Worm (Caenorhabditis elegans): ENCODE measurements around the gene grsp-1.

- TF ChIP-seq flt-1 (GFP tag; IDR thresholded peaks at IDR 0.05) (no peak), scrt-1 (GFP tag; IDR thresholded peaks at IDR 0.05) (no peak), ama-1 (optimal IDR thresholded peaks at IDR 0.05) (no peak), tra-4 (tag; optimal IDR thresholded peaks at IDR 0.05) (no peak), ceh-36 (tag; optimal IDR thresholded peaks at IDR 0.05) (no peak), pes-1 (GFP tag; IDR thresholded peaks at IDR 0.05) (no peak), sea-1 (GFP tag; conservative IDR thresholded peaks at IDR 0.05) (no peak), tbx-37 (GFP tag; conservative IDR thresholded peaks at IDR 0.05) (no peak), aly-1 (tag; optimal IDR thresholded peaks at IDR 0.05) (no peak), hnd-1 (tag; optimal IDR thresholded peaks at IDR 0.05) (no peak), ceh-13 (GFP tag; optimal IDR thresholded peaks at IDR 0.05) (no peak)
These were observed 44.2 kb upstream of the grsp-1 start, which contains the start of gene kcnl-1 for ce11 chrV:19565082-19565481.
